Worm (Caenorhabditis elegans): ENCODE results near the gene F58B4.2.

The F58B4.2 gene

DNA sequence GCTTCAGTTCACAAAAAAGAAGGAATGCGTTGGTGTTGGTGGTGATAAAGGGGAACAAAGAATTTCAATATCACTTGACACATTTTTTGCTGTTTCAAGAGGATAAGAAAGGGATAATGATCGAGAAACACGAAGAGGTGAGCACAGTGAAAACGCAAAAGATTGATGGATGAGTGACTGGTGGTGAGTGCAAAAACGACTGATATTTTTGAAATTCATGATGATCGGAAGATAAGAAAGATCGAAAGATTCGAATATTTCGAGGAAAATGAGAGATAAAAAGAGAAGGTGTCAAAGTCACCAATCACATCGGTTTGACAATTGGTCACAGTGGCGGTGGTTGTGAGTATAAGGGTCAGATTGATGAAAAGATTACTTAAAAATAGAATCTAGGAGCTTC is 2.4 kb downstream of the F58B4.2 start:
- TF ChIP-seq ceh-18 (tag; optimal IDR thresholded peaks at IDR 0.05) (peak; percentile 2), ceh-34 (tag; optimal IDR thresholded peaks at IDR 0.05) (no peak)

DNA sequence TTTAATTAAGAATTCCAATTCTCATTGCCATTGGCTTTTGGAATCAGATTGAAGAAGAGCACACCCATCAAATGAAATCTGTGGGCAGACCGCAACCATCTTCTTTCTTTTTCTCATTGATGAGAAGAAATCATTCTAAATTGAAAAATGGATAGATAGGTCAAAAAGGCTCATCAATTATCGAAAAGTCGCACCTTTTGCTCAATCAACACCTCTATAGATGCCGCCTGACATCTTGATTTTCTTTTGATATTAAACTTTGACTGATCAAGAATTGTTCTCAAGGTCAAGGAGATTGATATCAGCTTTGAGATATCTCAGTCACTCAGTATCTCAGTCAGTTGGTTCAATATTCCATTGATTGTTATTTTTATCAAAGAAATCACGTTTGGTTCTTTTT is 8.3 kb downstream of the F58B4.2 start:
- no peak for TF ChIP-seq eyg-1 (tag; optimal IDR thresholded peaks at IDR 0.05)
- no peak for TF ChIP-seq C38D4.7 (GFP tag; optimal IDR thresholded peaks at IDR 0.05)

DNA sequence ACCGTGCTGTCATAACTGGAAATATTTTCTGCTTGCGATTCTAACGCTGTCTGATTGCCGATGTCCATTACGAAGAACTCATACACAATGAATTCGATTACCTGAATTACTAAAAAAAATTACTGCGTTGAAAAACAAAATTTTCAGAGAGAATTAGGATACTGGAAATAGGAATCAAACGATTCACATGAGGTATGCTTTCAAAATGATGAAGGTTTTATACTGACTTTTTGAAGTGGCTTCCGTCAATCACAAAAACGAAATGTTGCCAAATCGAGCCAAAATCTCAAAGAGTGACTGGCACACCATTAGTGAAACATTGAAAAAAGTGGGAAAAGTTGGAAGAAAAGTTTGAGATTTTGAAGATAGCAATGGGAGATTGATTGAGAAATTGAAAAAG is 9.2 kb downstream of the F58B4.2 start, which contains the start of gene zzz-1:
TSS of gene zzz-1 (minus strand) at position 101 of the 400 bp plus-strand sequence.
- no peak for TF ChIP-seq unc-86 (tag; optimal IDR thresholded peaks at IDR 0.05)
- TF ChIP-seq nhr-11 (tag; optimal IDR thresholded peaks at IDR 0.05) = no peak
- no peak for TF ChIP-seq ceh-2 (tag; optimal IDR thresholded peaks at IDR 0.05)
- TF ChIP-seq syd-9 (tag; optimal IDR thresholded peaks at IDR 0.05) = no peak
- no peak for TF ChIP-seq ceh-14 (tag; optimal IDR thresholded peaks at IDR 0.05)
- TF ChIP-seq dve-1 (tag; optimal IDR thresholded peaks at IDR 0.05) = no peak
- TF ChIP-seq unc-42 (tag; optimal IDR thresholded peaks at IDR 0.05) = no peak
- TF ChIP-seq pag-3 (tag; optimal IDR thresholded peaks at IDR 0.05; ENCODE audit: borderline replicate concordance) = no peak
- no peak for TF ChIP-seq npax-4 (tag; optimal IDR thresholded peaks at IDR 0.05)
- no peak for TF ChIP-seq ahr-1 (tag; optimal IDR thresholded peaks at IDR 0.05)
- TF ChIP-seq hlh-8 (tag; optimal IDR thresholded peaks at IDR 0.05) = no peak
- TF ChIP-seq elt-2 (tag; optimal IDR thresholded peaks at IDR 0.05) = no peak
- TF ChIP-seq ceh-30 (tag; optimal IDR thresholded peaks at IDR 0.05) = no peak
- TF ChIP-seq ama-1 (optimal IDR thresholded peaks at IDR 0.05) = no peak
- no peak for TF ChIP-seq fkh-10 (GFP tag; optimal IDR thresholded peaks at IDR 0.05)
- no peak for TF ChIP-seq lim-6 (tag; optimal IDR thresholded peaks at IDR 0.05)

DNA sequence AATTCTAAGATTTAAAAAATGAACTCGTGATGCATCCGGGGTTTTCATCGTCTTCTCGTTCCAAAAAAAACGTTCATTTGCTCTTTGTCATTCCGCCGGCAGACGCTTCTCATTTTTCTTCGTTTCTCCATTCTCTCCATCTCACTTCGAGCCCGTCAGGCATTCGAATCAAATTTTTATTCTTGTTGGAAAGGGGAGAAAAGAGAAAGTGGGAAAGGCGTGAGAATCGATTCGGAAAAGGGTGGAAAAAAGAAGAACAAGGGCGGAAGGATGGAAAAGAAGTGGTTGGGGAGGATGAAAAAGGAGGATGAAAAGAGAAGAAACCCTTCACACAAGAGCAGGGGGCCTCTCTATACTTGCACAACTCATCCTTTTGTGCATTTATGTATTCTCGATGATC is 13.5 kb downstream of the F58B4.2 start:
- TF ChIP-seq ceh-31 (tag; optimal IDR thresholded peaks at IDR 0.05) (peak; percentile 9), nhr-11 (tag; optimal IDR thresholded peaks at IDR 0.05) (no peak), unc-42 (tag; optimal IDR thresholded peaks at IDR 0.05) (peak; percentile 58), nfya-1 (tag; optimal IDR thresholded peaks at IDR 0.05) (no peak), ceh-48 (tag; optimal IDR thresholded peaks at IDR 0.05) (peak; percentile 18)

DNA sequence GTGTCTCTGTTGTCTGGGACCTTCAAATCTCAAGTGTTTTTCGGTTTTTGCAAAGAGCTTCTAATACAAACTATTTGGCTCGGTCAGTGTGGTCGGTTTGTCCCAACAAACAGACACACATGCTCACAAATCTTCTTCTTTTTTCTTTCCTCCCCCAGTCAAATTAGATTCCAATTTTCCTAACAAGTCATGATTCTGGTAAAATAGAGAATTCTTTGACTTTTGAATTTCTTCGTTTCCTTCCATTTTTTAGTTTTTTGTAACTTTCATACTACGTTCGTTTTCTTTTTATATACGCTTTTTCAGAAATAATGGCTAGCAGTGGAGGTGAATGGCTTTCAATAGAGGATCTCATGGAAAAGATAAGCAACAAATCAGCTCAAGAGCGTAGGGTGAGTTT is 14.5 kb downstream of the F58B4.2 start, which contains the start of gene F32D8.15:
TSS of gene F32D8.15 (plus strand) at position 301 of the 400 bp plus-strand sequence.
- TF ChIP-seq unc-42 (tag; optimal IDR thresholded peaks at IDR 0.05) (peak; percentile 23), mec-3 (tag; optimal IDR thresholded peaks at IDR 0.05; ENCODE audit: borderline replicate concordance) (no peak)

DNA sequence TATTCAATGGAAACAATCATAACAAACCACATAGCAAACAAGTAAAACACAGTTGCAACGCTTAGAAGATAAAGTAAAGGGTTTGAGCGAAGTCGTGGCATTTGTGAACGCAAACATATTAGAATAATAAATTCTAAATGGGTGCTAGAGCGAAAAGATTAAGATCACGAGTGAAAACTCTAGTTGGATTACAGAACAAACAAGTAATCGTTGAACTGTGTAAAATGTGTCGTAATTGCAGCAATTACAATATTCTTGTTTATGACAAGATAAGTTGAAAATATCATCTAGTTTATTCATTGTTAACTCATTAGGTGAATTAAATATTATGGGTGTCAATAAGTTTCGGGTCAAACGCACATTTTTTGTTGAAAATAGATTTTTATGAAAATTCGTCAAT is 15.6 kb downstream of the F58B4.2 start, which contains the start of gene F32D8.8:
TSS of gene F32D8.8 (minus strand) at position 101 of the 400 bp plus-strand sequence.
- TF ChIP-seq unc-55 (GFP tag; optimal IDR thresholded peaks at IDR 0.05) = no peak
- TF ChIP-seq nhr-11 (tag; optimal IDR thresholded peaks at IDR 0.05) = no peak
- no peak for TF ChIP-seq ceh-45 (GFP tag; IDR thresholded peaks at IDR 0.05)
- TF ChIP-seq ztf-16 (tag; optimal IDR thresholded peaks at IDR 0.05) = no peak
- TF ChIP-seq ceh-31 (tag; optimal IDR thresholded peaks at IDR 0.05) = no peak
- no peak for TF ChIP-seq K02D7.2 (tag; optimal IDR thresholded peaks at IDR 0.05)
- TF ChIP-seq C38D4.7 (GFP tag; optimal IDR thresholded peaks at IDR 0.05) = no peak

DNA sequence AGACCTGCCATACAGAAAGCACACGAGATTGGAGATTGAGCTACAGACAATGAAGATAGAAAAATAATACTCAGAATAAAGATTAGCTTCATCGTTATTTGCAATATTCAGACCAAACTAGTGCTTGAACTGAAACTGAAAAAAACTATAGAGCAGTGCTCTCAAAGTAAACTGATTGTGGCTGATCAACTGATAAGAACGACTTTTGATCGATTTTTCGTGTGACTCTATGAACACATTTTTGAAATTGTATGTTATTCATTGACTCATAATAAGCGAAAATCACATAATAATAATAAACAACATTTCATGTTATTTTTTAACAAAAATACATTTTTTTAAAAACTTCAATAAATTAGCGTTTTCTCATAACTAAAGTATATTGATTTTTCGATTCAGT is 17.1 kb downstream of the F58B4.2 start, which contains the start of gene spp-16:
TSS of gene spp-16 (minus strand) at position 179 of the 400 bp plus-strand sequence.
- TF ChIP-seq dve-1 (tag; optimal IDR thresholded peaks at IDR 0.05) (no peak), rnt-1 (tag; optimal IDR thresholded peaks at IDR 0.05) (no peak)

DNA sequence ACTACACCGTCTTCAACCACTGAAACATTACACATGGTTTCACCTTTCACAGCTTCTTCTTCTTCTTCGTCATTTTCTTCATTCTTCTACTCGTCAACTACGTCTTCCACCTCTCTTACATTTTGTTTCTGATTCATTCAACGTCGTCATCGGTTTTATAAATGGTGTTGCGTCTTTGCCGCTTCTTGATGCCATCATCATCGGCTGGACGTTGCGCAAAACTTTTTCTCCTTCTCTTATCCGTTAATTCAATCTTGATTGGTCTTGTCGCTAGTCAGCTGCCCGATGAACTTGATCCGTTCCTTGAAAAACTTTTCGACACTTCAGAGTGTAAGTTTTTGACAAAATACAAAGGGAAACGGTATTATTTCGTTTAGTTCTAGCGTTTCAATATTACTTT is 19.6 kb downstream of the F58B4.2 start:
- TF ChIP-seq odd-2 (tag; optimal IDR thresholded peaks at IDR 0.05) (no peak), ref-2 (tag; optimal IDR thresholded peaks at IDR 0.05) (no peak), ttx-3 (tag; optimal IDR thresholded peaks at IDR 0.05) (no peak), mec-3 (tag; optimal IDR thresholded peaks at IDR 0.05; ENCODE audit: borderline replicate concordance) (no peak), F13H6.1 (tag; optimal IDR thresholded peaks at IDR 0.05) (no peak), fax-1 (tag; optimal IDR thresholded peaks at IDR 0.05) (no peak), tbx-7 (tag; optimal IDR thresholded peaks at IDR 0.05) (no peak), syd-9 (tag; optimal IDR thresholded peaks at IDR 0.05) (no peak), npax-4 (tag; optimal IDR thresholded peaks at IDR 0.05) (no peak), T23F11.4 (GFP tag; optimal IDR thresholded peaks at IDR 0.05) (no peak)
